Fruit fly (Drosophila melanogaster): Measurements from ENCODE around the gene GstD3.

DNA sequence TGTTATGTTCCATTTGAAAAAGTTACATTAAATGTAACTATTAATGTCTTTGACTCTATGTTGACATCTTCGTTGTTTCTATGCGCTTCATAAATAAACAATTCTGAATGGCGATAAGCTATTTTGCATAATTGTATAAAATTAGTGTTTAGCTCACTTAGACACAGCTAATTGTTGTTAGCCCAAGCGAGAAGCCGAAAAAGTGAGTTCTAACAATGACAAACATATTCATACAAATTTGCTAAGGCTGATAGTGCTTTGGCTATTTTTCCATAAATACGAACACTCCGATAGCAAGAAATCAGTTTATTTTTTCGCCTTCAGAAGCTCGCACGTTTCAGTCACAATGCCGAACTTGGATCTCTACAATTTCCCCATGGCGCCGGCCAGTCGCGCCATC lies 5.3 kb downstream of the GstD3 start, which contains the start of gene GstD7:
- TF ChIP-seq ttk (optimal IDR thresholded peaks at IDR 0.05) (no peak), h (optimal IDR thresholded peaks at IDR 0.05) (no peak)

Measured in Kc167 (cell line).